Worm (Caenorhabditis elegans): ENCODE measurements around the gene nspe-2.

ce11 chrII:12626120-12626624 is 7.0 kb upstream of the nspe-2 start:
- TF ChIP-seq ztf-29 (GFP tag; IDR thresholded peaks at IDR 0.05) (no peak), tab-1 (GFP tag; IDR thresholded peaks at IDR 0.05) (no peak), cog-1 (tag; optimal IDR thresholded peaks at IDR 0.05) (no peak), klf-2 (GFP tag; conservative IDR thresholded peaks at IDR 0.05) (no peak), med-1 (GFP tag; optimal IDR thresholded peaks at IDR 0.05; ENCODE audit: insufficient read depth) (no peak), flt-1 (GFP tag; IDR thresholded peaks at IDR 0.05) (no peak), T22C8.4 (GFP tag; IDR thresholded peaks at IDR 0.05) (no peak), ztf-23 (GFP tag; IDR thresholded peaks at IDR 0.05) (no peak)

All from whole organism, midembryonic.